Worm (Caenorhabditis elegans) whole organism, L2 larva: ENCODE results near the gene clec-213.

Experiments used
- alr-1 ChIP-seq: fragments of 150-350 bp; optimal IDR thresholded peaks from 2 replicates; lab custom pipeline; 2014; ENCODE audit warnings: missing biosample characterization, missing genetic modification characterization
- ama-1 ChIP-seq: fragments of 150-350 bp; optimal IDR thresholded peaks from 2 replicates; lab custom pipeline; 2018; ENCODE audit warnings: inconsistent platforms
- lin-13 ChIP-seq: fragments of 150-350 bp; optimal IDR thresholded peaks from 2 replicates; lab custom pipeline; 2014; ENCODE audit warnings: missing biosample characterization, missing genetic modification reagents, missing genetic modification characterization
- lin-39 ChIP-seq: fragments of 150-350 bp; optimal IDR thresholded peaks from 2 replicates; lab custom pipeline; 2014; ENCODE audit warnings: missing biosample characterization, missing genetic modification reagents, missing genetic modification characterization
- mdl-1 ChIP-seq, 2 experiments: fragments of 150-350 bp in 1 of 2; sonication (generic microtip) in 1 of 2; optimal IDR thresholded peaks; 2 replicates each; lab custom pipeline; 2017; ENCODE audit warnings: missing biosample characterization in 2 of 2, missing genetic modification characterization in 2 of 2
- nhr-10 ChIP-seq: sonication (generic microtip); optimal IDR thresholded peaks from 2 replicates; lab custom pipeline; 2017; ENCODE audit warnings: missing biosample characterization, missing genetic modification characterization
- nhr-12 ChIP-seq: fragments of 150-350 bp; optimal IDR thresholded peaks from 2 replicates; lab custom pipeline; 2014; ENCODE audit warnings: missing biosample characterization, missing genetic modification characterization
- nhr-237 ChIP-seq: fragments of 150-350 bp; optimal IDR thresholded peaks from 2 replicates; lab custom pipeline; 2014; ENCODE audit warnings: missing biosample characterization, missing genetic modification characterization
- skn-1 ChIP-seq: sonication (generic microtip); optimal IDR thresholded peaks from 2 replicates; lab custom pipeline; 2017; ENCODE audit warnings: missing biosample characterization, missing genetic modification characterization
- unc-39 ChIP-seq: fragments of 150-350 bp; optimal IDR thresholded peaks from 2 replicates; lab custom pipeline; 2014; ENCODE audit warnings: missing biosample characterization, missing genetic modification characterization
- unc-62 ChIP-seq: fragments of 150-350 bp; optimal IDR thresholded peaks from 2 replicates; lab custom pipeline; 2014; ENCODE audit warnings: missing biosample characterization, missing genetic modification reagents, missing genetic modification characterization
- zag-1 ChIP-seq: fragments of 150-350 bp; optimal IDR thresholded peaks from 2 replicates; lab custom pipeline; 2014; ENCODE audit warnings: missing biosample characterization, missing genetic modification characterization
- ztf-11 ChIP-seq: sonication (generic microtip); optimal IDR thresholded peaks from 2 replicates; lab custom pipeline; 2017; ENCODE audit warnings: missing biosample characterization, missing genetic modification characterization

ce11 chrV:7622011-7622465 lies 17.1 kb downstream of the clec-213 start, which contains the start of gene C50E3.12:
- TF ChIP-seq nhr-237 (tag; lab: Kevin White, UChicago) (no peak), unc-39 (tag; lab: Kevin White, UChicago) (no peak), skn-1 (no peak), mdl-1 (tag; optimal IDR thresholded peaks at IDR 0.05; lab: Kevin White, UChicago) (no peak), unc-62 (GFP tag; lab: Kevin White, UChicago) (no peak), nhr-10 (tag; lab: Kevin White, UChicago) (no peak), ama-1 (lab: Kevin White, UChicago) (no peak), zag-1 (tag; lab: Kevin White, UChicago) (no peak), alr-1 (tag; lab: Kevin White, UChicago) (no peak), nhr-12 (no peak), lin-39 (tag; lab: Kevin White, UChicago) (no peak), lin-13 (GFP tag; lab: Kevin White, UChicago) (no peak), ztf-11 (tag; lab: Kevin White, UChicago) (no peak)
